Worm (Caenorhabditis elegans) whole organism, L3 larva: ENCODE data around the gene sec-10.
A peak's percentile ranks its signal among the peaks of the same experiment; 100 is the strongest.

Source experiments
- R02D3.7 ChIP-seq: fragments of 150-350 bp; optimal IDR thresholded peaks from 2 replicates; lab custom pipeline; 2014; ENCODE audit warnings: missing biosample characterization, missing genetic modification characterization
- ZK546.5 ChIP-seq: sonication (generic microtip); optimal IDR thresholded peaks from 2 replicates; lab custom pipeline; 2017; ENCODE audit warnings: missing biosample characterization, missing genetic modification characterization
- aly-2 ChIP-seq: fragments of 150-350 bp; optimal IDR thresholded peaks from 2 replicates; lab custom pipeline; 2014; ENCODE audit warnings: missing biosample characterization, missing genetic modification characterization
- ceh-16 ChIP-seq: sonication (generic microtip); optimal IDR thresholded peaks from 2 replicates; lab custom pipeline; 2017; ENCODE audit warnings: missing biosample characterization, missing genetic modification characterization
- ceh-28 ChIP-seq: fragments of 150-350 bp; optimal IDR thresholded peaks from 2 replicates; lab custom pipeline; 2014; ENCODE audit warnings: missing biosample characterization, missing genetic modification reagents, missing genetic modification characterization
- ceh-9 ChIP-seq: sonication (generic microtip); optimal IDR thresholded peaks from 2 replicates; lab custom pipeline; 2018; ENCODE audit warnings: missing biosample characterization, missing genetic modification characterization
- daf-12 ChIP-seq: fragments of 150-350 bp; optimal IDR thresholded peaks from 2 replicates; lab custom pipeline; 2014; ENCODE audit warnings: missing biosample characterization, missing genetic modification reagents, missing genetic modification characterization
- egl-27 ChIP-seq: sonication (generic microtip); optimal IDR thresholded peaks from 4 replicates; lab custom pipeline; 2017; ENCODE audit warnings: missing biosample characterization, missing genetic modification reagents, missing genetic modification characterization
- egl-5 ChIP-seq: fragments of 150-350 bp; optimal IDR thresholded peaks from 2 replicates; lab custom pipeline; 2017; ENCODE audit warnings: missing biosample characterization, missing genetic modification reagents, missing genetic modification characterization, inconsistent platforms
- elt-1 ChIP-seq: fragments of 150-350 bp; optimal IDR thresholded peaks from 2 replicates; lab custom pipeline; 2014; ENCODE audit warnings: missing biosample characterization, missing genetic modification characterization
- elt-2 ChIP-seq: sonication (generic microtip); optimal IDR thresholded peaks from 2 replicates; lab custom pipeline; 2016; ENCODE audit warnings: missing genetic modification reagents, mild to moderate bottlenecking, missing genetic modification characterization, missing compliant biosample characterization
- elt-3 ChIP-seq, 3 experiments: fragments of 150-350 bp in 1 of 3; sonication (generic microtip) in 2 of 3; optimal IDR thresholded peaks; 2 replicates in 2 of 3; 4 replicates in 1 of 3; lab custom pipeline; 2014 to 2017; ENCODE audit warnings: missing biosample characterization in 3 of 3, missing genetic modification characterization in 3 of 3
- eor-1 ChIP-seq, 2 experiments: fragments of 150-350 bp; optimal IDR thresholded peaks; 2 replicates each; lab custom pipeline; 2014 to 2018; ENCODE audit warnings: missing biosample characterization in 2 of 2, missing genetic modification characterization in 2 of 2
- fkh-10 ChIP-seq: sonication (generic microtip); optimal IDR thresholded peaks from 2 replicates; lab custom pipeline; 2017; ENCODE audit warnings: missing biosample characterization, missing genetic modification reagents, missing genetic modification characterization
- fkh-2 ChIP-seq: fragments of 150-350 bp; optimal IDR thresholded peaks from 2 replicates; lab custom pipeline; 2014; ENCODE audit warnings: missing biosample characterization, missing genetic modification reagents, missing genetic modification characterization
- fos-1 ChIP-seq: fragments of 150-350 bp; optimal IDR thresholded peaks from 2 replicates; lab custom pipeline; 2014; ENCODE audit warnings: missing biosample characterization, missing genetic modification characterization
- hmg-11 ChIP-seq: sonication (generic microtip); optimal IDR thresholded peaks from 2 replicates; lab custom pipeline; 2016; ENCODE audit warnings: missing genetic modification characterization, missing compliant biosample characterization
- jun-1 ChIP-seq: fragments of 150-350 bp; optimal IDR thresholded peaks from 2 replicates; lab custom pipeline; 2014; ENCODE audit warnings: missing biosample characterization, missing genetic modification reagents, missing genetic modification characterization
- lin-15B ChIP-seq: fragments of 150-350 bp; optimal IDR thresholded peaks from 2 replicates; lab custom pipeline; 2014; ENCODE audit warnings: missing biosample characterization, missing genetic modification characterization
- lin-39 ChIP-seq: fragments of 150-350 bp; optimal IDR thresholded peaks from 2 replicates; lab custom pipeline; 2018; ENCODE audit warnings: missing biosample characterization, missing genetic modification reagents, missing genetic modification characterization
- lsy-12 ChIP-seq: sonication (generic microtip); optimal IDR thresholded peaks from 2 replicates; lab custom pipeline; 2016; ENCODE audit warnings: mild to moderate bottlenecking, missing genetic modification characterization, missing compliant biosample characterization
- mdl-1 ChIP-seq: fragments of 150-350 bp; optimal IDR thresholded peaks from 2 replicates; lab custom pipeline; 2014; ENCODE audit warnings: missing biosample characterization, missing genetic modification characterization
- nfya-1 ChIP-seq: sonication (generic microtip); optimal IDR thresholded peaks from 2 replicates; lab custom pipeline; 2017; ENCODE audit warnings: missing genetic modification characterization, mild to moderate bottlenecking, missing compliant biosample characterization, antibody characterized with exemption, moderate library complexity; ENCODE audit not compliant: insufficient read depth
- nhr-12 ChIP-seq: fragments of 150-350 bp; optimal IDR thresholded peaks from 2 replicates; lab custom pipeline; 2014; ENCODE audit warnings: missing biosample characterization, missing genetic modification characterization
- nhr-23 ChIP-seq: fragments of 150-350 bp; optimal IDR thresholded peaks from 2 replicates; lab custom pipeline; 2014; ENCODE audit warnings: missing biosample characterization, missing genetic modification reagents, missing genetic modification characterization
- nhr-237 ChIP-seq: fragments of 150-350 bp; optimal IDR thresholded peaks from 2 replicates; lab custom pipeline; 2014; ENCODE audit warnings: missing biosample characterization, missing genetic modification characterization
- nhr-25 ChIP-seq: sonication (generic microtip); optimal IDR thresholded peaks from 2 replicates; lab custom pipeline; 2017; ENCODE audit warnings: missing biosample characterization, missing genetic modification characterization
- nhr-28 ChIP-seq: fragments of 150-350 bp; optimal IDR thresholded peaks from 2 replicates; lab custom pipeline; 2014; ENCODE audit warnings: missing biosample characterization, missing genetic modification characterization
- nhr-43 ChIP-seq: sonication (generic microtip); optimal IDR thresholded peaks from 2 replicates; lab custom pipeline; 2016; ENCODE audit warnings: mild to moderate bottlenecking, missing genetic modification characterization, missing compliant biosample characterization; ENCODE audit not compliant: poor library complexity, severe bottlenecking
- nhr-67 ChIP-seq: fragments of 150-350 bp; optimal IDR thresholded peaks from 2 replicates; lab custom pipeline; 2014; ENCODE audit warnings: missing biosample characterization, missing genetic modification characterization
- nhr-76 ChIP-seq: fragments of 150-350 bp; sonication (generic microtip); optimal IDR thresholded peaks from 5 replicates; lab custom pipeline; 2014; ENCODE audit warnings: missing biosample characterization, missing genetic modification characterization
- nhr-77 ChIP-seq: fragments of 150-350 bp; optimal IDR thresholded peaks from 2 replicates; lab custom pipeline; 2014; ENCODE audit warnings: missing biosample characterization, missing genetic modification characterization
- pha-4 ChIP-seq: fragments of 150-350 bp; optimal IDR thresholded peaks from 2 replicates; lab custom pipeline; 2014; ENCODE audit warnings: missing biosample characterization, missing genetic modification reagents, missing genetic modification characterization
- pqm-1 ChIP-seq: fragments of 150-350 bp; optimal IDR thresholded peaks from 2 replicates; lab custom pipeline; 2017; ENCODE audit warnings: missing biosample characterization, missing genetic modification characterization, inconsistent platforms
- sea-2 ChIP-seq: fragments of 150-350 bp; sonication (generic microtip); optimal IDR thresholded peaks from 4 replicates; lab custom pipeline; 2014; ENCODE audit warnings: missing biosample characterization, missing genetic modification reagents, missing genetic modification characterization
- snpc-4 ChIP-seq: fragments of 150-350 bp; optimal IDR thresholded peaks from 2 replicates; lab custom pipeline; 2014; ENCODE audit warnings: missing biosample characterization, missing genetic modification characterization
- tbx-2 ChIP-seq: sonication (generic microtip); optimal IDR thresholded peaks from 2 replicates; lab custom pipeline; 2016; ENCODE audit warnings: mild to moderate bottlenecking, missing genetic modification characterization, missing compliant biosample characterization
- unc-39 ChIP-seq: sonication (generic microtip); optimal IDR thresholded peaks from 4 replicates; lab custom pipeline; 2017; ENCODE audit warnings: missing biosample characterization, missing genetic modification characterization
- zag-1 ChIP-seq: fragments of 150-350 bp; optimal IDR thresholded peaks from 2 replicates; lab custom pipeline; 2014; ENCODE audit warnings: missing biosample characterization, missing genetic modification characterization
- ztf-11 ChIP-seq: fragments of 150-350 bp; optimal IDR thresholded peaks from 2 replicates; lab custom pipeline; 2014; ENCODE audit warnings: missing biosample characterization, missing genetic modification characterization

The sec-10 gene

ce11 chrIV:7815683-7816183, 33.4 kb upstream of the sec-10 start, which contains the start of gene cdgs-1:
cdgs-1 (minus strand) TSS chrIV:7815733.
- TF ChIP-seq nhr-12 (tag; lab: Kevin White, UChicago) (no peak), egl-5 (tag; lab: Kevin White, UChicago) (peak; percentile 58), hmg-11 (tag; lab: Kevin White, UChicago) (no peak), nhr-23 (tag; lab: Kevin White, UChicago) (no peak), aly-2 (tag; lab: Kevin White, UChicago) (no peak), fkh-10 (peak; percentile 72), elt-2 (peak; percentile 27), pqm-1 (tag; lab: Kevin White, UChicago) (peak; percentile 1), pha-4 (tag; lab: Kevin White, UChicago) (peak; percentile 84), nfya-1 (tag; lab: Kevin White, UChicago) (peak; percentile 69), mdl-1 (tag; lab: Kevin White, UChicago) (peak; percentile 26), fos-1 (tag; lab: Kevin White, UChicago) (no peak), snpc-4 (peak; percentile 49), tbx-2 (tag; lab: Kevin White, UChicago) (no peak), fkh-2 (peak; percentile 55)
- TF ChIP-seq, all 47 proteins: peak for 9

ce11 chrIV:7812709-7813108, 30.4 kb upstream of the sec-10 start, which contains the start of gene zgpa-1:
zgpa-1 (minus strand) TSS chrIV:7812809.
- no peak for TF ChIP-seq pqm-1 (tag; lab: Kevin White, UChicago)
- TF ChIP-seq snpc-4 = no peak
- TF ChIP-seq zag-1 (tag; lab: Kevin White, UChicago) = no peak
- no peak for TF ChIP-seq lsy-12 (tag; lab: Kevin White, UChicago)
- TF ChIP-seq aly-2 (tag; lab: Kevin White, UChicago) = no peak
- TF ChIP-seq nhr-77 (tag; lab: Kevin White, UChicago) = no peak
- TF ChIP-seq egl-27 = no peak
- TF ChIP-seq daf-12 (tag; lab: Kevin White, UChicago) = no peak
- TF ChIP-seq nhr-43 = no peak
- TF ChIP-seq ztf-11 = no peak
- no peak for TF ChIP-seq elt-1 (tag; lab: Kevin White, UChicago)
- TF ChIP-seq lin-39 = no peak
- TF ChIP-seq nhr-23 (tag; lab: Kevin White, UChicago) = no peak
- no peak for TF ChIP-seq hmg-11 (tag; lab: Kevin White, UChicago)
- no peak for TF ChIP-seq nhr-28
- TF ChIP-seq nhr-237 (tag; lab: Kevin White, UChicago) = no peak
- TF ChIP-seq ceh-16 (tag; lab: Kevin White, UChicago) = no peak
- TF ChIP-seq nhr-25 = no peak
- no peak for TF ChIP-seq elt-3 (tag; optimal IDR thresholded peaks at IDR 0.05; lab: Kevin White, UChicago)
- no peak for TF ChIP-seq nhr-12 (tag; lab: Kevin White, UChicago)

- TF ChIP-seq nhr-67 = no peak
- TF ChIP-seq sea-2 = no peak
- no peak for TF ChIP-seq mdl-1 (tag; lab: Kevin White, UChicago)
- no peak for TF ChIP-seq ceh-28 (tag; lab: Kevin White, UChicago)
- no peak for TF ChIP-seq R02D3.7 (tag; lab: Kevin White, UChicago)
- TF ChIP-seq unc-39 (tag; lab: Kevin White, UChicago) = no peak
- peak; percentile 83 for TF ChIP-seq elt-1 (tag; lab: Kevin White, UChicago)
Measured at ce11 chrIV:7808583-7808982, 26.3 kb upstream of the sec-10 start, which contains the start of gene C33H5.1. C33H5.1 (plus strand) TSS chrIV:7808912.

ce11 chrIV:7804740-7805139, 22.4 kb upstream of the sec-10 start, which contains the start of gene C33H5.2:
C33H5.2 (plus strand) TSS chrIV:7805040.
- no peak for TF ChIP-seq nhr-237 (tag; lab: Kevin White, UChicago)
- TF ChIP-seq snpc-4 = no peak
- no peak for TF ChIP-seq lin-15B (tag; lab: Kevin White, UChicago)
- TF ChIP-seq elt-2 = no peak
- TF ChIP-seq nhr-76 (tag; lab: Kevin White, UChicago) = no peak
- no peak for TF ChIP-seq eor-1 (tag; optimal IDR thresholded peaks at IDR 0.05; lab: Kevin White, UChicago)
- no peak for TF ChIP-seq nfya-1 (tag; lab: Kevin White, UChicago)
- no peak for TF ChIP-seq jun-1 (tag; lab: Kevin White, UChicago)
- TF ChIP-seq nhr-28 = no peak
- TF ChIP-seq ceh-9 (tag; lab: Kevin White, UChicago) = no peak
- no peak for TF ChIP-seq R02D3.7 (tag; lab: Kevin White, UChicago)
- no peak for TF ChIP-seq tbx-2 (tag; lab: Kevin White, UChicago)
- TF ChIP-seq ZK546.5 (tag; lab: Kevin White, UChicago) = no peak
- no peak for TF ChIP-seq aly-2 (tag; lab: Kevin White, UChicago)
- no peak for TF ChIP-seq nhr-23 (tag; lab: Kevin White, UChicago)
- no peak for TF ChIP-seq sea-2
- TF ChIP-seq fos-1 (tag; lab: Kevin White, UChicago) = no peak
- no peak for TF ChIP-seq egl-27
- no peak for TF ChIP-seq egl-5 (tag; lab: Kevin White, UChicago)
